Worm (Caenorhabditis elegans) whole organism, midembryonic: ENCODE measurements around the gene act-4.
A peak's percentile ranks its signal among the peaks of the same experiment; 100 is the strongest.

Experiments
- T22C8.4 ChIP-seq: fragments of 200-800 bp; sonication (Bioruptor generic); IDR thresholded peaks from 2 replicates; pipeline ENCODE4 v1.3.6; 2022; ENCODE audit warnings: missing genetic modification characterization, missing compliant biosample characterization
- cog-1 ChIP-seq: sonication (generic microtip); optimal IDR thresholded peaks from 2 replicates; lab custom pipeline; 2016; ENCODE audit warnings: missing genetic modification characterization, missing compliant biosample characterization
- flt-1 ChIP-seq: fragments of 200-800 bp; sonication (Bioruptor generic); IDR thresholded peaks from 2 replicates; pipeline ENCODE4 v1.3.6; 2022; ENCODE audit warnings: missing genetic modification characterization, missing compliant biosample characterization
- klf-2 ChIP-seq: fragments of 200-800 bp; sonication (Bioruptor generic); conservative IDR thresholded peaks from 2 replicates; pipeline ENCODE4 v1.3.6; 2022; ENCODE audit warnings: missing genetic modification reagents, missing genetic modification characterization, missing compliant biosample characterization
- med-1 ChIP-seq: sonication (generic microtip); optimal IDR thresholded peaks from 2 replicates; lab custom pipeline; 2017; ENCODE audit warnings: missing genetic modification characterization, mild to moderate bottlenecking, missing compliant biosample characterization, antibody characterized with exemption, missing genetic modification reagents; ENCODE audit not compliant: insufficient read depth
- ref-1 ChIP-seq: fragments of 200-800 bp; sonication (Bioruptor generic); conservative IDR thresholded peaks from 2 replicates; pipeline ENCODE4 v1.3.6; 2022; ENCODE audit warnings: missing genetic modification reagents, missing genetic modification characterization, missing compliant biosample characterization
- tab-1 ChIP-seq: fragments of 200-800 bp; sonication (Bioruptor generic); IDR thresholded peaks from 2 replicates; pipeline ENCODE4 v1.3.6; 2022; ENCODE audit warnings: missing genetic modification characterization, missing compliant biosample characterization
- ztf-23 ChIP-seq: fragments of 200-800 bp; sonication (Bioruptor generic); IDR thresholded peaks from 2 replicates; pipeline ENCODE4 v1.3.6; 2022; ENCODE audit warnings: missing genetic modification reagents, missing genetic modification characterization, missing compliant biosample characterization
- ztf-29 ChIP-seq: fragments of 200-800 bp; sonication (Bioruptor generic); IDR thresholded peaks from 2 replicates; pipeline ENCODE4 v1.3.6; 2022; ENCODE audit warnings: missing genetic modification reagents, missing genetic modification characterization, missing compliant biosample characterization

The act-4 gene

DNA sequence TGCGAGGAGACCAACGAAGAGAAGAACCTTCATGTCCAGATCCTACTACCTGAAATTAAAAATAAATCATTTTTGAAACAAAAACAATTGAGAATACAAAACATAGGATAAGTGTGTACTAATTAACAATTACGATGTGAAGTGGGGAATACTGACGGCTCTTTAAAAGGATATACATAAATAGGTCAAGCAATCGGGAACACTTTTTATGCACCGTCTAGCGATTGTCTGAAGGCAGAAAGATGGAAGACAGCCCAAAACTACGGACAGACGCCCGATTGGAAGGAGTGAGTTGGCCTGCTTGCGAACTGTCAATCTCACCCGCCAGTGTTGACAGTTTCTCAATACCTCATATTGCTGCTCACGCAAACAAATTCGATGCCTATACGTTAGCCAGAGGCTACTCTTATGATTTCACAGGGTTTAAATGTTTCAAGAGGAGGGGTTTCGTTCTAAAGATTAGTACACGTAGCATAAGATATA is 10.5 kb downstream of the act-4 start, which contains the start of gene calu-1:
TSS of gene calu-1 (minus strand) at position 51 of the 483 bp plus-strand sequence.
- TF ChIP-seq ref-1 (no peak), med-1 (GFP tag; lab: Kevin White, UChicago) (no peak), cog-1 (tag; lab: Kevin White, UChicago) (no peak), flt-1 (no peak), T22C8.4 (GFP tag; lab: Robert Waterston, UW) (no peak), klf-2 (GFP tag; lab: Robert Waterston, UW) (no peak), ztf-29 (GFP tag; lab: Robert Waterston, UW) (no peak), tab-1 (GFP tag; lab: Robert Waterston, UW) (no peak), ztf-23 (GFP tag; lab: Robert Waterston, UW) (no peak)

DNA sequence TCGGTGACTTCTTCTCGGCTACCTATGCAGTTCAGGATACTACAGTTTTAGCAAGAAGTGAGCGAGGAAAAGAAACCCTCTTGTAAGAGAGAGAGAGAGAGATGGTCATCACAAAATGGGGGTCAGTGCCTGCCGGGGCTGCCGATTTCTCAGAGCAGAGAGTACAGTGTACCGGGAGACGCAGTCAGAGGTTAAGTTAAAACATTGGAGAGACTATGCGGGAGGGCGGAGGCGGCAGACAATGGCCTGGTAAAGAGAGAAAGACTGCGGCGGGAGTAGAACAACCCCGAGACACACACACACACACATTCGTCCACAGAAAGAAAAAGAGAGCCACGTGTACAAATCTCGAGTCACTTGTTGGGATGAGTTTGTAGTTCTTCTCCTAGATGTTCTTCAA is 11.0 kb downstream of the act-4 start:
- no peak for TF ChIP-seq ref-1
- TF ChIP-seq ztf-29 (GFP tag; lab: Robert Waterston, UW), result no peak
- no peak; the same call in 1 of the 2 replicates for TF ChIP-seq ztf-23 (GFP tag; lab: Robert Waterston, UW)
- no peak for TF ChIP-seq T22C8.4 (GFP tag; lab: Robert Waterston, UW)
- TF ChIP-seq med-1 (GFP tag; lab: Kevin White, UChicago), result no peak
- TF ChIP-seq klf-2 (GFP tag; lab: Robert Waterston, UW), result no peak
- TF ChIP-seq cog-1 (tag; lab: Kevin White, UChicago), result peak; percentile 43
- TF ChIP-seq tab-1 (GFP tag; lab: Robert Waterston, UW), result 0 out of 2 replicates have a peak, but pooled peaks have one; percentile 8
- TF ChIP-seq flt-1, result peak; percentile 40; the same call in 1 of the 2 replicates

DNA sequence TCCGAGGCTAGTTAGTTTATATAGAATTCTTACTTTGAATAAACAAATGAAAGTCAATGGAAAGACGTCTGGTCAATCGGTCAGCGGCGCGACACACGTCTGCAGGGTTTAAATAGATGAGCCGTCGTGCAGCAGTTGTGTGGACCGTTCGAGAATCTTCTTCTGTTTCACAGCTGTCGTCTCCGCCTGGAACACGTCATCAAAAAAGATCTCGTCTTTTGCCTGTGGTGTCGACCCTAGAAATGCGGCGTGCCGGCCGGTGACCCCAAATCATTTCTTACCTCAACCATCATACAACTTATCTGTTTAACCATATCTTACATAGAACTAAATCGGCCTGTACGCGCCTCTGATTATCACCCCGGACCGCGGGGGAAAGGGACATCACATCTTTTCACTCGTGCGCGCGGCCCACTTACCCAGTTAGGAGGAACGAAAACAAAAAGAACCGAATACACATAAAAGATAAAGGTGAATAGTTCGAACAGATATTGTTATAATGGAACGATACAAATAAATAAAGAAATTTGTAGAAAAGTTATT is 11.7 kb downstream of the act-4 start:
- TF ChIP-seq tab-1 (GFP tag; lab: Robert Waterston, UW) (no peak), klf-2 (GFP tag; lab: Robert Waterston, UW) (no peak), ref-1 (no peak), med-1 (GFP tag; lab: Kevin White, UChicago) (no peak), ztf-29 (GFP tag; lab: Robert Waterston, UW) (no peak), ztf-23 (GFP tag; lab: Robert Waterston, UW) (no peak), cog-1 (tag; lab: Kevin White, UChicago) (no peak), flt-1 (no peak), T22C8.4 (GFP tag; lab: Robert Waterston, UW) (no peak)

DNA sequence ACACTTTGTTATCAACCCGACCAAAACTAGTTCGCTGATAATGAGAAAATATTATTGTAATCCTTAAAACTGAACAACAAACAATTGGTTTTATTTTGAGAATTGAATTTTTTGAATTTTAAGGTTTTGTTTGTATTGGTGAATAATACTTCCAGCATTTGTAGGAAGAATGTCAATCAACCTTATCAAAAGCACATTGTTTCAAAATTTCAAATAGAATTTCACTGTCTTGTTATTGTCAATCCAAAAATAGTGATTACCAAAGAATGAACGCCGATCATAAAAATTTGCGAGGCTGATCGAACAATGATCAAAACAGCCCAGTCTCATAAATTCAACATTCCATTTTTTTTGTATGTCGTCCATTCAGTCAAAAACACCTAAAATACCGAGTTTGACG is 14.1 kb downstream of the act-4 start:
- TF ChIP-seq ztf-23 (GFP tag; lab: Robert Waterston, UW) (no peak), T22C8.4 (GFP tag; lab: Robert Waterston, UW) (no peak), klf-2 (GFP tag; lab: Robert Waterston, UW) (no peak), cog-1 (tag; lab: Kevin White, UChicago) (no peak), med-1 (GFP tag; lab: Kevin White, UChicago) (no peak), tab-1 (GFP tag; lab: Robert Waterston, UW) (no peak), flt-1 (no peak), ztf-29 (GFP tag; lab: Robert Waterston, UW) (no peak), ref-1 (no peak)

DNA sequence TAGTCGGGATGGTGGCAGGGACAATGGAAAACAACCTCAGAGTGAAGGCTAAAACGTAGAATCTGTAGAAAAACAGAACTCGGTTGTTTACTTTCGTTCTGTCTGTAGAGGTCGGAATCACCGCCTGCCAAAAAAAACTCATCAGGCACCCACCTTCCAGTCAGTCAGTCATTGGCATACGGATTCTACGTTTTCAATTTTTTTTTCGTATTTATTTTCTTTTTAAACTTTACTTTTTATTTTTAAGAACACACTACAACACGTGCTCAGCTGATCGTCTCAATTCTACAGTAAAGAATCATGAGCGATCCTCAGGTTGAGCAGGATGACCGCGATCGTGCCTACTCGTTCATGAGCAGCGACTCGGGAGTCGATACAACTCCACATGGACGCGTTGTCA is 16.1 kb downstream of the act-4 start, which contains the start of gene lfi-1:
TSS of gene lfi-1 (plus strand) at position 301 of the 400 bp plus-strand sequence.
- TF ChIP-seq ztf-23 (GFP tag; lab: Robert Waterston, UW), result no peak
- TF ChIP-seq ref-1, result no peak
- no peak for TF ChIP-seq klf-2 (GFP tag; lab: Robert Waterston, UW)
- no peak for TF ChIP-seq flt-1

DNA sequence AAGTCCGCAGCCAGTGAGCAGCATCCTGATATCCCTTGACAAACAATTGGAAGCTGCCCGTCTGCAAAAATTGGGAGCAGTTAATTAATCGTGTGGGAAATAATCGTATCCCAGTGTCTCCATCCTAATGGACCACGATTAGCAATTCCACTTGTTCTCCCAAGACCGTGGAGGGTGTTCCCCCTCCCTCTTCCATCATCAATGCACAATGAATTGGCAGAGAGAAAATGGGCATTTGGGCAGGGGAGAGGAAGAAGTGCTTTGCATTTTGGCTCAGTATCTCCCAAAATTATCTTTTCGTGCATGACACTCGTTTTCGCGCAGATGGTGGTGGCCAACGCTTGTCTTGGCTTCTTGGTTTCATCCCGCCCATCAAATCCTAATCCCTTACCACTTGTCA is 17.7 kb downstream of the act-4 start:
- TF ChIP-seq cog-1 (tag; lab: Kevin White, UChicago) (no peak), flt-1 (0 out of 2 replicates have a peak, but pooled peaks have one; percentile 5)

DNA sequence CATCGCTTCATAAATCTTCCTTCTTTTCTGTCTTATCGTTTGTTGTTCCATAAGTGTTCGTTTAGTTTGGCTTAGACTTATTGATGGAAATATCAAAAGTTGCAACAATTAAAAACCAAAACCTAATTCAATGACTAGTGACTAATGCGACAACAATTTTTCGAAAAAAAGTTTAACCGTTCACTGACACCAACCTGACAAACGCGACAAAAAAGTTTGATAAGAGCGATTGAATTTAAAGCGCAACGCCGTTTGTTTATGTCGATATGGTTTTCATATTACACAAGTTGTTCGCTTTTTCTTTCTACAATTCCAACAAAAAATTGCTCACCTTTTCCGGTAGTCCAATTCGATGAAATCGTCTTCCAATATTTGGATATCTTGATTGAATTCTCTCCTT is 18.6 kb downstream of the act-4 start:
- no peak for TF ChIP-seq ztf-29 (GFP tag; lab: Robert Waterston, UW)
- no peak for TF ChIP-seq tab-1 (GFP tag; lab: Robert Waterston, UW)
- no peak for TF ChIP-seq ztf-23 (GFP tag; lab: Robert Waterston, UW)
- no peak for TF ChIP-seq med-1 (GFP tag; lab: Kevin White, UChicago)
- no peak for TF ChIP-seq flt-1
- no peak for TF ChIP-seq klf-2 (GFP tag; lab: Robert Waterston, UW)
- TF ChIP-seq ref-1, result no peak
- TF ChIP-seq cog-1 (tag; lab: Kevin White, UChicago), result no peak
- TF ChIP-seq T22C8.4 (GFP tag; lab: Robert Waterston, UW), result no peak

DNA sequence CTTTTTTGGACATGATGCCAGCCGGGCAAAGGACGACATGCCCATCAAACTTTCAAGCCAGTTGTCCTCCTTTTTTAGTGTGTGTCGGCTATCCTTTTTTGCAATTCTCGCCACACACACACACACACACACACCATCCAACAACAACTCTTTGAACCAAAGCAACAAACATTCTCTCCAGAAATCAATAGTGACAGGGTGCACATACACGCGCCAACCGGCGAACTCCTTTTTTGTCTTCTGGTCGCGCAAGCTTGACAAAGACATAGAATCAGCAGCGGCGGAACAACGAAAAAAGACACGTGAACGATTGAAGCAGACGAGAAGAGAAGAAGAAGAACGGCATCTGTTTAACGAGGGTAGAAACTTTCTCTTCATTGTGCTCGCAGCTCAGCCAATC is 20.6 kb downstream of the act-4 start:
- TF ChIP-seq cog-1 (tag; lab: Kevin White, UChicago) (no peak), flt-1 (no peak), T22C8.4 (GFP tag; lab: Robert Waterston, UW) (no peak)

DNA sequence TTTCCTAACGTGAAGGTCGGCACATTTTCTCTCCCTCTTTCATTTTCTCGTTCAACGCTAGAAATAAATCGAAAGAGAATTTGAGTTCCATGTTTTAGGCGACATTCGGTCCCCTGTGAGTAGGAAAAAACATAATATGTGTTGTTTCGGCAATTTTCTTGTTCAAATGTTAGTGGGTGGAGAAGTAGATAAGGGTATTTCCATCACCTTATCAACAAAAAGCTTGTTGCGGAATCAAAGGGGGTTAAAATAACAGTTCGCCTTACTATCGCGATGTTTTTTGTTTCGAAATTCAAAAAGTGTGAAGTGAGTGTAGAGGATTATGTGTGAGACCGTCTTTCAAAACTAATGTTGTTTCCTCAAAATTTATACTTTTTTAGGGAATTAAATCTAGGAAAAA is 21.2 kb downstream of the act-4 start:
- TF ChIP-seq tab-1 (GFP tag; lab: Robert Waterston, UW), result no peak
- no peak for TF ChIP-seq klf-2 (GFP tag; lab: Robert Waterston, UW)
- no peak for TF ChIP-seq med-1 (GFP tag; lab: Kevin White, UChicago)
- TF ChIP-seq ref-1, result no peak
- no peak for TF ChIP-seq ztf-29 (GFP tag; lab: Robert Waterston, UW)
- TF ChIP-seq T22C8.4 (GFP tag; lab: Robert Waterston, UW), result no peak
- TF ChIP-seq flt-1, result no peak
- no peak for TF ChIP-seq cog-1 (tag; lab: Kevin White, UChicago)
- TF ChIP-seq ztf-23 (GFP tag; lab: Robert Waterston, UW), result no peak
